Worm (Caenorhabditis elegans) whole organism, young adult: ENCODE measurements around the gene Y82E9BL.6.
A peak's percentile ranks its signal among the peaks of the same experiment; 100 is the strongest.

Experiments
- B0019.2 ChIP-seq: fragments of 200-800 bp; sonication (Bioruptor generic); conservative IDR thresholded peaks from 2 replicates; pipeline ENCODE4 v1.3.6; 2022; ENCODE audit warnings: missing genetic modification reagents, missing genetic modification characterization, missing compliant biosample characterization
- C06A6.2 ChIP-seq: fragments of 200-800 bp; sonication (Bioruptor generic); conservative IDR thresholded peaks from 2 replicates; pipeline ENCODE4 v1.3.6; 2022; ENCODE audit warnings: missing genetic modification characterization, missing compliant biosample characterization
- F57A8.1 ChIP-seq: fragments of 200-800 bp; sonication (Bioruptor generic); optimal IDR thresholded peaks from 2 replicates; lab custom pipeline; 2018; ENCODE audit warnings: mild to moderate bottlenecking, missing genetic modification characterization, moderate library complexity, missing compliant biosample characterization
- K11D2.4 ChIP-seq: fragments of 200-800 bp; sonication (Bioruptor generic); IDR thresholded peaks from 2 replicates; pipeline ENCODE4 v1.3.6; 2022; ENCODE audit warnings: missing genetic modification reagents, missing genetic modification characterization, missing compliant biosample characterization
- T07F8.4 ChIP-seq: sonication (generic microtip); optimal IDR thresholded peaks from 2 replicates; lab custom pipeline; 2016; ENCODE audit warnings: mild to moderate bottlenecking, missing genetic modification characterization, moderate library complexity, missing compliant biosample characterization
- Y53F4B.3 ChIP-seq: fragments of 200-800 bp; sonication (Bioruptor generic); IDR thresholded peaks from 2 replicates; pipeline ENCODE4 v1.3.6; 2022; ENCODE audit warnings: missing genetic modification reagents, missing genetic modification characterization, missing compliant biosample characterization
- akir-1 ChIP-seq: fragments of 200-800 bp; sonication (Bioruptor generic); optimal IDR thresholded peaks from 2 replicates; lab custom pipeline; 2018; ENCODE audit warnings: mild to moderate bottlenecking, missing genetic modification characterization, moderate library complexity, missing compliant biosample characterization
- atf-7 ChIP-seq: sonication (generic microtip); optimal IDR thresholded peaks from 2 replicates; lab custom pipeline; 2017; ENCODE audit warnings: mild to moderate bottlenecking, missing genetic modification characterization, missing compliant biosample characterization
- attf-5 ChIP-seq: fragments of 200-800 bp; sonication (Bioruptor generic); optimal IDR thresholded peaks from 2 replicates; lab custom pipeline; 2018; ENCODE audit warnings: mild to moderate bottlenecking, missing genetic modification characterization, missing compliant biosample characterization
- cebp-2 ChIP-seq: fragments of 200-800 bp; sonication (Bioruptor generic); IDR thresholded peaks from 2 replicates; pipeline ENCODE4 v1.3.6; 2022; ENCODE audit warnings: missing genetic modification characterization, missing compliant biosample characterization
- dox-1 ChIP-seq: fragments of 200-800 bp; sonication (Bioruptor generic); IDR thresholded peaks from 2 replicates; pipeline ENCODE4 v1.3.6; 2022; ENCODE audit warnings: missing genetic modification reagents, missing genetic modification characterization, missing compliant biosample characterization
- dpff-1 ChIP-seq: sonication (generic microtip); optimal IDR thresholded peaks from 2 replicates; lab custom pipeline; 2017; ENCODE audit warnings: mild to moderate bottlenecking, missing genetic modification characterization, missing compliant biosample characterization
- egl-44 ChIP-seq: fragments of 200-800 bp; sonication (Bioruptor generic); IDR thresholded peaks from 2 replicates; pipeline ENCODE4 v1.3.6; 2022; ENCODE audit warnings: missing genetic modification reagents, missing genetic modification characterization, missing compliant biosample characterization
- ekl-4 ChIP-seq: fragments of 200-800 bp; sonication (Bioruptor generic); IDR thresholded peaks from 2 replicates; pipeline ENCODE4 v1.3.6; 2022; ENCODE audit warnings: missing genetic modification reagents, missing genetic modification characterization, missing compliant biosample characterization
- fkh-3 ChIP-seq: sonication (generic microtip); optimal IDR thresholded peaks from 2 replicates; lab custom pipeline; 2016; ENCODE audit warnings: mild to moderate bottlenecking, missing genetic modification characterization, missing compliant biosample characterization
- hlh-12 ChIP-seq: sonication (generic microtip); optimal IDR thresholded peaks from 2 replicates; lab custom pipeline; 2016; ENCODE audit warnings: missing genetic modification characterization, missing compliant biosample characterization
- let-526 ChIP-seq: fragments of 200-800 bp; sonication (Bioruptor generic); IDR thresholded peaks from 2 replicates; pipeline ENCODE4 v1.3.6; 2022; ENCODE audit warnings: missing genetic modification reagents, missing genetic modification characterization, missing compliant biosample characterization
- let-607 ChIP-seq, 2 experiments: fragments of 200-800 bp in 1 of 2; sonication (Bioruptor generic) in 1 of 2; sonication (generic microtip) in 1 of 2; optimal IDR thresholded peaks; 2 replicates each; lab custom pipeline; 2016 to 2018; ENCODE audit warnings: mild to moderate bottlenecking in 2 of 2, missing compliant biosample characterization in 2 of 2, missing genetic modification characterization in 2 of 2, moderate library complexity in 2 of 2, missing genotype in 1 of 2
- mcd-1 ChIP-seq: fragments of 200-800 bp; sonication (Bioruptor generic); IDR thresholded peaks from 2 replicates; pipeline ENCODE4 v1.3.6; 2022; ENCODE audit warnings: missing genetic modification reagents, missing genetic modification characterization, missing compliant biosample characterization
- mes-4 ChIP-seq: sonication (generic microtip); optimal IDR thresholded peaks from 2 replicates; lab custom pipeline; 2016; ENCODE audit warnings: missing genotype, missing genetic modification characterization, missing compliant biosample characterization
- nfyb-1 ChIP-seq: fragments of 200-800 bp; sonication (Bioruptor generic); IDR thresholded peaks from 2 replicates; pipeline ENCODE4 v1.3.6; 2022; ENCODE audit warnings: missing genetic modification reagents, missing genetic modification characterization, missing compliant biosample characterization
- nhr-120 ChIP-seq: fragments of 200-800 bp; sonication (Bioruptor generic); IDR thresholded peaks from 2 replicates; pipeline ENCODE4 v1.3.6; 2022; ENCODE audit warnings: missing genetic modification characterization, missing compliant biosample characterization
- nhr-80 ChIP-seq: sonication (generic microtip); optimal IDR thresholded peaks from 2 replicates; lab custom pipeline; 2016; ENCODE audit warnings: missing genetic modification characterization, missing compliant biosample characterization
- nhr-90 ChIP-seq: sonication (generic microtip); optimal IDR thresholded peaks from 2 replicates; lab custom pipeline; 2016; ENCODE audit warnings: missing genotype, mild to moderate bottlenecking, missing genetic modification characterization, missing compliant biosample characterization
- rpc-1 ChIP-seq, 2 experiments: fragments of 150-350 bp in 1 of 2; sonication (generic microtip) in 1 of 2; optimal IDR thresholded peaks; 2 replicates each; lab custom pipeline; 2014 to 2018; ENCODE audit warnings: missing biosample characterization in 1 of 2, missing genetic modification characterization in 1 of 2, missing genetic modification reagents in 1 of 2, missing genotype in 1 of 2
- sea-2 ChIP-seq: fragments of 200-800 bp; sonication (Bioruptor generic); IDR thresholded peaks from 2 replicates; pipeline ENCODE4 v1.3.6; 2022; ENCODE audit warnings: missing genetic modification characterization, missing compliant biosample characterization
- tbp1 ChIP-seq: fragments of 200-800 bp; sonication (Bioruptor generic); optimal IDR thresholded peaks from 2 replicates; lab custom pipeline; 2018; ENCODE audit warnings: mild to moderate bottlenecking, missing genetic modification characterization, missing compliant biosample characterization
- ztf-25 ChIP-seq: fragments of 200-800 bp; sonication (Bioruptor generic); IDR thresholded peaks from 2 replicates; pipeline ENCODE4 v1.3.6; 2022; ENCODE audit warnings: missing genetic modification reagents, missing genetic modification characterization, missing compliant biosample characterization

Gene Y82E9BL.6

DNA sequence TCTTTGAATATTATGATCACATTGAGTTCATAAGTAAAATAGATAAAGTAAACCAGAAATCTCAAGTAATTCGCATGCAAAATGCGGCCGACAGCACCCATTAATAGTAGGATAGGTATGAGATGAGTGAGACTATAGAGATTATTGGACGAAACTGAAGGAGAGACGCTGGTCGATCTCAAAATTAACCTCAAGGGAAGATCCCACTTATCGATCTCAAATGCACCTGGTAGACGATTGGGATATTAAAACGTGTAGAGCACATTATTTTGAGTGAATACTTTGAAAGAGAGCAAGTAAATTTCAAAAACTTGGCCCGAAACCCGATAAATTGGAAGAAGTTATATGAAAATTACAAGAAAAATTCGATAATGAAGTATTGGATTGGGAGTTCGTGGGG is at the start of gene Y82E9BL.6:
TSS of gene Y82E9BL.6 (minus strand) at position 101 of the 400 bp plus-strand sequence.
- TF ChIP-seq T07F8.4 (tag; lab: Kevin White, UChicago) (no peak), mes-4 (no peak), let-526 (GFP tag; lab: Robert Waterston, UW) (no peak), dox-1 (no peak), nhr-120 (GFP tag; lab: Robert Waterston, UW) (no peak), nhr-80 (tag; lab: Kevin White, UChicago) (no peak), cebp-2 (GFP tag; lab: Robert Waterston, UW) (no peak)

- peak; percentile 67 for TF ChIP-seq nhr-80 (tag; lab: Kevin White, UChicago)
- TF ChIP-seq Y53F4B.3 (GFP tag; lab: Robert Waterston, UW): no peak
- no peak for TF ChIP-seq ztf-25 (GFP tag; lab: Robert Waterston, UW)
- no peak for TF ChIP-seq rpc-1 (optimal IDR thresholded peaks at IDR 0.05; lab: Kevin White, UChicago)
- TF ChIP-seq rpc-1 (tag; optimal IDR thresholded peaks at IDR 0.05; lab: Kevin White, UChicago): no peak
- TF ChIP-seq, all 124 proteins: peak for 1
These were observed 49.8 kb upstream of the Y82E9BL.6 start for ce11 chrIII:1395355-1395754.

ce11 chrIII:1392763-1393162 is 47.2 kb upstream of the Y82E9BL.6 start:
- TF ChIP-seq let-607 (tag; optimal IDR thresholded peaks at IDR 0.05; lab: Kevin White, UChicago) (peak in 1 of 2 experiments; percentile 40), B0019.2 (no peak), nhr-80 (tag; lab: Kevin White, UChicago) (peak; percentile 94), fkh-3 (tag; lab: Kevin White, UChicago) (no peak), nfyb-1 (peak; percentile 38; the same call in 1 of the 2 replicates), nhr-120 (GFP tag; lab: Robert Waterston, UW) (no peak), dpff-1 (tag; lab: Kevin White, UChicago) (no peak), mcd-1 (peak; percentile 80), atf-7 (tag; lab: Kevin White, UChicago) (peak; percentile 52)
- TF ChIP-seq, all 124 proteins: peak for 5

DNA sequence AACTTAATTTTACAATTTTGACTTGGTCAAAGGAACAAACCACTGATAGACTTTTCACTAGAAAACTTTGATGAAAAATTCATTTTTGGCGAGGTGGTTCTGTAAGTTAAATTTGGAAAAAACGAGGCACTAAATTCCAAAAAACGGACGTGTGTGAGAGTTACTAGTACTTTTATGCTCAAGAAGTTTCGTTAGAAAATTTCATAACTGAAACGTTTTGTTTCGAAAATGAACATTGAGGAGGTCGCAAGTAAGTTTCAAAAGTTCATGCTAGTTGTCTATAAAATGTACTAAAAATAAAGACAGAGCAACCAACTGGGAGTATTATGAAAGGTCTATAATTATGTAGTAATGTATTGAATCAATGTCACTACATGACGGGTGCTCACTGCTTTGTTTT is 46.2 kb upstream of the Y82E9BL.6 start, which contains the start of gene pals-17:
TSS of gene pals-17 (minus strand) at position 101 of the 400 bp plus-strand sequence.
- TF ChIP-seq C06A6.2 (GFP tag; lab: Robert Waterston, UW): no peak
- TF ChIP-seq akir-1 (GFP tag; lab: Kevin White, UChicago): no peak
- TF ChIP-seq hlh-12: no peak
- TF ChIP-seq egl-44 (GFP tag; lab: Robert Waterston, UW): no peak
- no peak for TF ChIP-seq F57A8.1 (GFP tag; lab: Kevin White, UChicago)
- TF ChIP-seq ekl-4: no peak
- no peak for TF ChIP-seq attf-5 (GFP tag; lab: Kevin White, UChicago)
- no peak for TF ChIP-seq K11D2.4 (GFP tag; lab: Robert Waterston, UW)
- no peak for TF ChIP-seq sea-2 (GFP tag; lab: Robert Waterston, UW)

ce11 chrIII:1389988-1390387 is 44.4 kb upstream of the Y82E9BL.6 start:
- TF ChIP-seq nhr-90 (tag; lab: Kevin White, UChicago) (no peak), nhr-80 (tag; lab: Kevin White, UChicago) (peak; percentile 78), cebp-2 (GFP tag; lab: Robert Waterston, UW) (no peak)
- TF ChIP-seq, all 124 proteins: peak for 1

ce11 chrIII:1388274-1389058 is 42.9 kb upstream of the Y82E9BL.6 start, which contains the start of gene pals-20:
Gene pals-20, minus strand, starts transcription at chrIII:1388324.
- TF ChIP-seq nhr-80 (tag; lab: Kevin White, UChicago): peak; percentile 48
- TF ChIP-seq tbp1 (GFP tag; lab: Kevin White, UChicago): no peak
